Worm (Caenorhabditis elegans): ENCODE measurements around the gene nlp-3.

Gene nlp-3

ce11 chrX:13221357-13221756 is 43.1 kb upstream of the nlp-3 start, which contains the start of gene asp-4:
Gene asp-4, minus strand, starts transcription at chrX:13221462.
- no peak for TF ChIP-seq let-526 (GFP tag; IDR thresholded peaks at IDR 0.05)
- no peak for TF ChIP-seq nfyb-1 (GFP tag; IDR thresholded peaks at IDR 0.05)
- TF ChIP-seq ztf-18 (tag; optimal IDR thresholded peaks at IDR 0.05) = no peak
- no peak for TF ChIP-seq Y79H2A.3 (GFP tag; conservative IDR thresholded peaks at IDR 0.05)
- no peak for TF ChIP-seq efl-1 (GFP tag; optimal IDR thresholded peaks at IDR 0.05)
- TF ChIP-seq F22D6.2 (tag; optimal IDR thresholded peaks at IDR 0.05) = no peak
- no peak for TF ChIP-seq tbx-9 (tag; optimal IDR thresholded peaks at IDR 0.05; ENCODE audit: borderline replicate concordance)
- TF ChIP-seq dox-1 (GFP tag; IDR thresholded peaks at IDR 0.05) = peak; percentile 51
- peak; percentile 84 for TF ChIP-seq unc-62 (GFP tag; optimal IDR thresholded peaks at IDR 0.05)
- TF ChIP-seq nhr-80 (tag; optimal IDR thresholded peaks at IDR 0.05) = peak; percentile 85
- TF ChIP-seq sptf-2 (GFP tag; optimal IDR thresholded peaks at IDR 0.05) = no peak
- peak; percentile 13 for TF ChIP-seq ztf-22 (GFP tag; optimal IDR thresholded peaks at IDR 0.05)
- TF ChIP-seq mcd-1 (GFP tag; IDR thresholded peaks at IDR 0.05) = no peak
- no peak for TF ChIP-seq egl-44 (GFP tag; IDR thresholded peaks at IDR 0.05)
- TF ChIP-seq F57A8.1 (GFP tag; optimal IDR thresholded peaks at IDR 0.05) = no peak
- TF ChIP-seq ceh-100 (GFP tag; IDR thresholded peaks at IDR 0.05) = no peak
- TF ChIP-seq zim-3 (tag; optimal IDR thresholded peaks at IDR 0.05) = no peak
- TF ChIP-seq egl-18 (GFP tag; IDR thresholded peaks at IDR 0.05) = no peak
- TF ChIP-seq hlh-26 (GFP tag; conservative IDR thresholded peaks at IDR 0.05) = no peak
- TF ChIP-seq tbp1 (GFP tag; optimal IDR thresholded peaks at IDR 0.05) = peak; percentile 3
- TF ChIP-seq D2030.7 (GFP tag; IDR thresholded peaks at IDR 0.05) = no peak
- TF ChIP-seq lin-26 (GFP tag; IDR thresholded peaks at IDR 0.05) = no peak
- TF ChIP-seq somi-1 (GFP tag; optimal IDR thresholded peaks at IDR 0.05) = no peak
- peak in 1 of 2 experiments; percentile 33 for TF ChIP-seq let-607 (tag; optimal IDR thresholded peaks at IDR 0.05)
- no peak for TF ChIP-seq hrde-1 (tag; optimal IDR thresholded peaks at IDR 0.05; ENCODE audit: borderline replicate concordance)
- no peak for TF ChIP-seq B0336.3 (GFP tag; IDR thresholded peaks at IDR 0.05)
- no peak for TF ChIP-seq hlh-12 (tag; optimal IDR thresholded peaks at IDR 0.05)
- no peak for TF ChIP-seq ceh-58 (GFP tag; IDR thresholded peaks at IDR 0.05)
- TF ChIP-seq Y53F4B.3 (GFP tag; IDR thresholded peaks at IDR 0.05) = no peak
- TF ChIP-seq lir-1 (GFP tag; conservative IDR thresholded peaks at IDR 0.05) = no peak
- TF ChIP-seq cebp-1 (GFP tag; IDR thresholded peaks at IDR 0.05) = no peak; the same call in 1 of the 2 replicates
- peak; percentile 36 for TF ChIP-seq cebp-1 (tag; optimal IDR thresholded peaks at IDR 0.05)
- TF ChIP-seq sea-2 (GFP tag; IDR thresholded peaks at IDR 0.05) = no peak
- TF ChIP-seq snpc-3.4 (tag; optimal IDR thresholded peaks at IDR 0.05) = no peak
- TF ChIP-seq attf-6 (GFP tag; IDR thresholded peaks at IDR 0.05) = no peak
- no peak for TF ChIP-seq snpc-1.1 (tag; optimal IDR thresholded peaks at IDR 0.05; ENCODE audit: insufficient read depth)
- no peak for TF ChIP-seq F10E7.11 (tag; optimal IDR thresholded peaks at IDR 0.05)

ce11 chrX:13220609-13221008 is 42.4 kb upstream of the nlp-3 start:
- TF ChIP-seq aptf-2 (GFP tag; conservative IDR thresholded peaks at IDR 0.05) (no peak), ceh-27 (GFP tag; optimal IDR thresholded peaks at IDR 0.05) (peak; percentile 33)

Data from whole organism, young adult.